Fruit fly (Drosophila melanogaster): ENCODE measurements around the gene pzg.
A peak's percentile ranks its signal among the peaks of the same experiment; 100 is the strongest.

pzg gene

dm6 chr3L:21261403-21262164, 24.3 kb upstream of the pzg start (continued):
- TF ChIP-seq gsb (GFP tag; IDR thresholded peaks at IDR 0.05) (no peak), Med (GFP tag) (peak; percentile 76), fru (optimal IDR thresholded peaks at IDR 0.05) (no peak), B-H1 (GFP tag; IDR thresholded peaks at IDR 0.05) (no peak), CG18011 (GFP tag; optimal IDR thresholded peaks at IDR 0.05) (no peak), CG5953 (GFP tag; IDR thresholded peaks at IDR 0.05) (no peak), jigr1 (GFP tag; IDR thresholded peaks at IDR 0.05) (no peak), pros (GFP tag; optimal IDR thresholded peaks at IDR 0.05) (peak; percentile 61), tin (GFP tag; optimal IDR thresholded peaks at IDR 0.05) (no peak), sisA (GFP tag; IDR thresholded peaks at IDR 0.05) (no peak), CG6654 (GFP tag; optimal IDR thresholded peaks at IDR 0.05) (no peak), HLH54F (GFP tag; optimal IDR thresholded peaks at IDR 0.05) (no peak), tll (GFP tag; optimal IDR thresholded peaks at IDR 0.05) (no peak), CG3163 (GFP tag; optimal IDR thresholded peaks at IDR 0.05) (no peak), CG6791 (GFP tag; IDR thresholded peaks at IDR 0.05; ENCODE audit: partially characterized antibody) (no peak), CG13624 (GFP tag; optimal IDR thresholded peaks at IDR 0.05) (no peak), CG5245 (GFP tag; optimal IDR thresholded peaks at IDR 0.05) (no peak), CG9876 (GFP tag; optimal IDR thresholded peaks at IDR 0.05) (no peak), CG7928 (GFP tag; optimal IDR thresholded peaks at IDR 0.05) (no peak), sc (optimal IDR thresholded peaks at IDR 0.05) (no peak), sc (GFP tag; optimal IDR thresholded peaks at IDR 0.05) (no peak), ranshi (GFP tag; IDR thresholded peaks at IDR 0.05) (0 out of 2 replicates have a peak, but pooled peaks have one; percentile 23), Dll (GFP tag; IDR thresholded peaks at IDR 0.05; ENCODE audit: partially characterized antibody) (no peak), trem (tag; optimal IDR thresholded peaks at IDR 0.05) (no peak), klu (GFP tag; IDR thresholded peaks at IDR 0.05) (no peak), HmgD (GFP tag; optimal IDR thresholded peaks at IDR 0.05) (no peak), CG2199 (GFP tag; IDR thresholded peaks at IDR 0.05) (peak; percentile 85; the same call in 2 of the 3 replicates), Hr78 (GFP tag; optimal IDR thresholded peaks at IDR 0.05) (peak in 1 of 2 experiments; percentile 63), org-1 (GFP tag; optimal IDR thresholded peaks at IDR 0.05) (no peak), ATbp (GFP tag; optimal IDR thresholded peaks at IDR 0.05) (no peak), Hsf (GFP tag; optimal IDR thresholded peaks at IDR 0.05) (no peak), lov (optimal IDR thresholded peaks at IDR 0.05) (no peak), lov (GFP tag; IDR thresholded peaks at IDR 0.05) (no peak), grn (GFP tag; optimal IDR thresholded peaks at IDR 0.05) (peak; percentile 57), Nf-YB (GFP tag; optimal IDR thresholded peaks at IDR 0.05) (no peak), CG34422 (GFP tag; IDR thresholded peaks at IDR 0.05) (peak; percentile 18; the same call in 1 of the 3 replicates), Optix (GFP tag; IDR thresholded peaks at IDR 0.05) (no peak), Fer2 (tag; optimal IDR thresholded peaks at IDR 0.05) (no peak), HLH3B (GFP tag; IDR thresholded peaks at IDR 0.05) (no peak), CG17359 (tag; optimal IDR thresholded peaks at IDR 0.05) (no peak), seq (GFP tag; IDR thresholded peaks at IDR 0.05) (0 out of 2 replicates have a peak, but pooled peaks have one; percentile 18), CG30431 (GFP tag; optimal IDR thresholded peaks at IDR 0.05) (no peak), jing (GFP tag; optimal IDR thresholded peaks at IDR 0.05) (no peak), hbn (GFP tag; IDR thresholded peaks at IDR 0.05; ENCODE audit: partially characterized antibody) (no peak), Sry-β (GFP tag; optimal IDR thresholded peaks at IDR 0.05) (no peak), cas (GFP tag; IDR thresholded peaks at IDR 0.05) (no peak), Kr (GFP tag; optimal IDR thresholded peaks at IDR 0.05) (no peak), luna (GFP tag; optimal IDR thresholded peaks at IDR 0.05) (no peak), CG9817 (tag; optimal IDR thresholded peaks at IDR 0.05) (no peak), dimm (GFP tag; IDR thresholded peaks at IDR 0.05) (no peak), CG14441 (GFP tag; IDR thresholded peaks at IDR 0.05) (no peak)

All from whole organism, embryonic.